Fruit fly (Drosophila melanogaster) whole organism, embryonic: ENCODE measurements around the gene Kr-h1.

ENCODE experiments used
- Antp ChIP-seq: fragments of 200-800 bp; sonication (Bioruptor generic); optimal IDR thresholded peaks from 3 replicates; lab custom pipeline; 2016; ENCODE audit warnings: missing biosample characterization, missing genetic modification characterization
- CG12219 ChIP-seq: fragments of 200-800 bp; sonication (Bioruptor generic); optimal IDR thresholded peaks from 3 replicates; lab custom pipeline; 2018; ENCODE audit warnings: missing biosample characterization, mild to moderate bottlenecking, missing genetic modification characterization
- CG12769 ChIP-seq: fragments of 200-800 bp; sonication (Bioruptor generic); optimal IDR thresholded peaks from 2 replicates; lab custom pipeline; 2019; ENCODE audit warnings: missing biosample characterization, mild to moderate bottlenecking, missing genetic modification characterization, moderate library complexity
- CG14710 ChIP-seq: fragments of 200-800 bp; sonication (Bioruptor generic); optimal IDR thresholded peaks from 3 replicates; lab custom pipeline; 2019; ENCODE audit warnings: missing biosample characterization, mild to moderate bottlenecking, missing genetic modification characterization, moderate library complexity
- CG15696 ChIP-seq: fragments of 200-800 bp; sonication (Bioruptor generic); optimal IDR thresholded peaks from 2 replicates; lab custom pipeline; 2019; ENCODE audit warnings: missing biosample characterization, mild to moderate bottlenecking, missing genetic modification characterization, moderate library complexity
- CG16815 ChIP-seq: fragments of 200-800 bp; sonication (Bioruptor generic); optimal IDR thresholded peaks from 3 replicates; lab custom pipeline; 2017; ENCODE audit warnings: missing biosample characterization, mild to moderate bottlenecking, missing genetic modification characterization
- CG2116 ChIP-seq: fragments of 200-800 bp; sonication (Bioruptor generic); optimal IDR thresholded peaks from 3 replicates; lab custom pipeline; 2018; ENCODE audit warnings: missing biosample characterization, mild to moderate bottlenecking, missing genetic modification characterization
- CG2875 ChIP-seq: fragments of 200-800 bp; sonication (Bioruptor generic); optimal IDR thresholded peaks from 2 replicates; lab custom pipeline; 2017; ENCODE audit warnings: missing biosample characterization, mild to moderate bottlenecking, missing genetic modification characterization, missing genetic modification reagents
- CG30403 ChIP-seq: fragments of 200-800 bp; sonication (Bioruptor generic); optimal IDR thresholded peaks from 3 replicates; lab custom pipeline; 2016; ENCODE audit warnings: missing biosample characterization, missing genetic modification characterization
- CG34224 ChIP-seq: fragments of 200-800 bp; sonication (Bioruptor generic); IDR thresholded peaks from 3 replicates; pipeline ENCODE4 v1.3.6; 2022; ENCODE audit warnings: missing biosample characterization, missing genetic modification characterization; ENCODE audit not compliant: partially characterized antibody
- CG3847 ChIP-seq: fragments of 200-800 bp; sonication (Bioruptor generic); IDR thresholded peaks from 2 replicates; pipeline ENCODE4 v1.3.6; 2022; ENCODE audit warnings: missing biosample characterization, missing genetic modification characterization
- CG4617 ChIP-seq: fragments of 200-800 bp; sonication (Bioruptor generic); optimal IDR thresholded peaks from 3 replicates; lab custom pipeline; 2016; ENCODE audit warnings: missing biosample characterization, missing genetic modification characterization, borderline replicate concordance
- CG4854 ChIP-seq: fragments of 200-800 bp; sonication (Bioruptor generic); optimal IDR thresholded peaks from 2 replicates; lab custom pipeline; 2016; ENCODE audit warnings: missing biosample characterization, missing genetic modification characterization, inconsistent platforms
- CG6254 ChIP-seq: fragments of 200-800 bp; sonication (Bioruptor generic); optimal IDR thresholded peaks from 3 replicates; lab custom pipeline; 2017; ENCODE audit warnings: mild to moderate bottlenecking, missing biosample characterization, missing genetic modification reagents, missing genetic modification characterization
- CG7271 ChIP-seq: fragments of 200-800 bp; sonication (Bioruptor generic); optimal IDR thresholded peaks from 2 replicates; lab custom pipeline; 2018; ENCODE audit warnings: missing biosample characterization, mild to moderate bottlenecking, missing genetic modification characterization, moderate library complexity
- CG7839 ChIP-seq: fragments of 200-800 bp; sonication (Bioruptor generic); optimal IDR thresholded peaks from 3 replicates; lab custom pipeline; 2018; ENCODE audit warnings: missing biosample characterization, mild to moderate bottlenecking, missing genetic modification characterization, moderate library complexity
- Dref ChIP-seq: fragments of 200-800 bp; sonication (Bioruptor generic); IDR thresholded peaks from 2 replicates; pipeline ENCODE4 v1.3.6; 2022; ENCODE audit warnings: missing biosample characterization, missing genetic modification characterization
- Drgx ChIP-seq: fragments of 200-800 bp; sonication (Bioruptor generic); IDR thresholded peaks from 2 replicates; pipeline ENCODE4 v1.3.6; 2022; ENCODE audit warnings: missing biosample characterization, missing genetic modification characterization
- E2f2 ChIP-seq: fragments of 200-800 bp; sonication (Bioruptor generic); IDR thresholded peaks from 2 replicates; pipeline ENCODE4 v1.3.6; 2022; ENCODE audit warnings: missing biosample characterization, missing genetic modification characterization
- HLH54F ChIP-seq: fragments of 200-800 bp; sonication (Bioruptor generic); optimal IDR thresholded peaks from 3 replicates; lab custom pipeline; 2016; ENCODE audit warnings: missing biosample characterization, missing genetic modification characterization
- HmgZ ChIP-seq: fragments of 200-800 bp; sonication (Bioruptor generic); optimal IDR thresholded peaks from 2 replicates; lab custom pipeline; 2018; ENCODE audit warnings: missing biosample characterization, mild to moderate bottlenecking, missing genetic modification characterization
- MBD-R2 ChIP-seq: fragments of 200-800 bp; sonication (Bioruptor generic); IDR thresholded peaks from 2 replicates; pipeline ENCODE4 v1.3.6; 2022; ENCODE audit warnings: missing biosample characterization, missing genetic modification characterization
- MESR4 ChIP-seq: fragments of 200-800 bp; sonication (Bioruptor generic); optimal IDR thresholded peaks from 2 replicates; lab custom pipeline; 2018; ENCODE audit warnings: missing biosample characterization, mild to moderate bottlenecking, missing genetic modification characterization, moderate library complexity
- Nf-YA ChIP-seq: fragments of 200-800 bp; sonication (Bioruptor generic); IDR thresholded peaks from 2 replicates; pipeline ENCODE4 v1.3.6; 2022; ENCODE audit warnings: missing biosample characterization, missing genetic modification characterization
- Oli ChIP-seq: fragments of 200-800 bp; sonication (Bioruptor generic); optimal IDR thresholded peaks from 2 replicates; lab custom pipeline; 2018; ENCODE audit warnings: missing biosample characterization, mild to moderate bottlenecking, missing genetic modification characterization, moderate library complexity
- Opbp ChIP-seq: fragments of 200-800 bp; sonication (Bioruptor generic); IDR thresholded peaks from 3 replicates; pipeline ENCODE4 v1.3.6; 2022; ENCODE audit warnings: missing biosample characterization, missing genetic modification characterization; ENCODE audit not compliant: partially characterized antibody
- Scr ChIP-seq: fragments of 200-800 bp; sonication (Bioruptor generic); IDR thresholded peaks from 2 replicates; pipeline ENCODE4 v1.3.6; 2022; ENCODE audit warnings: missing biosample characterization, missing genetic modification characterization; ENCODE audit not compliant: partially characterized antibody
- Sin3A ChIP-seq: fragments of >200 bp; optimal IDR thresholded peaks from 2 replicates; lab custom pipeline; 2018
- Six4 ChIP-seq: fragments of 200-800 bp; sonication (Bioruptor generic); optimal IDR thresholded peaks from 2 replicates; lab custom pipeline; 2016; ENCODE audit warnings: missing biosample characterization, missing genetic modification characterization
- Sox100B ChIP-seq: fragments of 200-800 bp; sonication (Bioruptor generic); optimal IDR thresholded peaks from 3 replicates; lab custom pipeline; 2018; ENCODE audit warnings: missing biosample characterization, mild to moderate bottlenecking, missing genetic modification characterization
- ab ChIP-seq: fragments of 200-800 bp; sonication (Bioruptor generic); optimal IDR thresholded peaks from 2 replicates; lab custom pipeline; 2016; ENCODE audit warnings: missing biosample characterization, missing genetic modification characterization
- bowl ChIP-seq: fragments of 200-800 bp; sonication (Bioruptor generic); IDR thresholded peaks from 2 replicates; pipeline ENCODE4 v1.3.6; 2022; ENCODE audit warnings: missing biosample characterization, missing genetic modification characterization
- cato ChIP-seq: fragments of 200-800 bp; sonication (Bioruptor generic); optimal IDR thresholded peaks from 2 replicates; lab custom pipeline; 2016; ENCODE audit warnings: missing biosample characterization, missing genetic modification characterization, borderline replicate concordance
- crp ChIP-seq, 2 experiments: fragments of 200-800 bp; sonication (Bioruptor generic); optimal IDR thresholded peaks; 2 replicates in 1 of 2; 3 replicates in 1 of 2; lab custom pipeline; 2017; ENCODE audit warnings: missing biosample characterization in 2 of 2, missing genetic modification characterization in 2 of 2, mild to moderate bottlenecking in 1 of 2, moderate library complexity in 1 of 2
- cwo ChIP-seq: fragments of 200-800 bp; sonication (Bioruptor generic); optimal IDR thresholded peaks from 3 replicates; lab custom pipeline; 2017; ENCODE audit warnings: missing biosample characterization, missing genetic modification characterization, mild to moderate bottlenecking, moderate library complexity, missing genetic modification reagents
- dati ChIP-seq: fragments of 200-800 bp; sonication (Bioruptor generic); IDR thresholded peaks from 2 replicates; pipeline ENCODE4 v1.3.6; 2022; ENCODE audit warnings: missing biosample characterization, missing genetic modification characterization
- disco-r ChIP-seq: fragments of 200-800 bp; sonication (Bioruptor generic); optimal IDR thresholded peaks from 2 replicates; lab custom pipeline; 2016; ENCODE audit warnings: missing biosample characterization, missing genetic modification characterization
- dmrt11E ChIP-seq: fragments of 200-800 bp; sonication (Bioruptor generic); optimal IDR thresholded peaks from 3 replicates; lab custom pipeline; 2018; ENCODE audit warnings: missing biosample characterization, mild to moderate bottlenecking, missing genetic modification characterization, moderate library complexity
- fd3F ChIP-seq: fragments of 200-800 bp; sonication (Bioruptor generic); optimal IDR thresholded peaks from 2 replicates; lab custom pipeline; 2018; ENCODE audit warnings: missing biosample characterization, mild to moderate bottlenecking, missing genetic modification characterization, moderate library complexity
- fu2 ChIP-seq: fragments of 200-800 bp; sonication (Bioruptor generic); optimal IDR thresholded peaks from 2 replicates; lab custom pipeline; 2016; ENCODE audit warnings: missing biosample characterization, missing genetic modification characterization
- gce ChIP-seq: fragments of 200-800 bp; sonication (Bioruptor generic); IDR thresholded peaks from 3 replicates; pipeline ENCODE4 v1.3.6; 2022; ENCODE audit warnings: missing biosample characterization, missing genetic modification characterization
- kni ChIP-seq: fragments of 200-800 bp; sonication (Bioruptor generic); optimal IDR thresholded peaks from 3 replicates; lab custom pipeline; 2017; ENCODE audit warnings: mild to moderate bottlenecking, missing biosample characterization, missing genetic modification reagents, missing genetic modification characterization
- mam ChIP-seq: fragments of 200-800 bp; sonication (Bioruptor generic); optimal IDR thresholded peaks from 3 replicates; lab custom pipeline; 2016; ENCODE audit warnings: missing biosample characterization, missing genetic modification characterization
- onecut ChIP-seq: fragments of 200-800 bp; sonication (Bioruptor generic); IDR thresholded peaks from 2 replicates; pipeline ENCODE4 v1.3.6; 2022; ENCODE audit warnings: missing biosample characterization, missing genetic modification characterization
- prd ChIP-seq, 3 experiments: fragments of >200 bp in 2 of 3; fragments of 200-800 bp in 1 of 3; sonication (Bioruptor generic) in 1 of 3; optimal IDR thresholded peaks in 2 of 3; IDR thresholded peaks in 1 of 3; 2 replicates in 2 of 3; 3 replicates in 1 of 3; pipeline versions ENCODE4 v1.3.6 to Lab custom; 2017 to 2022; ENCODE audit warnings: missing biosample characterization in 1 of 3, missing genetic modification characterization in 1 of 3
- sd ChIP-seq: fragments of 200-800 bp; sonication (Bioruptor generic); optimal IDR thresholded peaks from 3 replicates; lab custom pipeline; 2018; ENCODE audit warnings: missing biosample characterization, mild to moderate bottlenecking, missing genetic modification characterization, moderate library complexity
- slp2 ChIP-seq: fragments of 200-800 bp; sonication (Bioruptor generic); optimal IDR thresholded peaks from 2 replicates; lab custom pipeline; 2016; ENCODE audit warnings: missing biosample characterization, missing genetic modification characterization
- sug ChIP-seq: fragments of 200-800 bp; optimal IDR thresholded peaks from 2 replicates; lab custom pipeline; 2019; ENCODE audit warnings: missing biosample characterization, mild to moderate bottlenecking, missing genetic modification characterization, moderate library complexity
- trem ChIP-seq: fragments of 200-800 bp; optimal IDR thresholded peaks from 3 replicates; lab custom pipeline; 2019; ENCODE audit warnings: missing biosample characterization, mild to moderate bottlenecking, missing genetic modification characterization, moderate library complexity
- unc-4 ChIP-seq: fragments of 200-800 bp; sonication (Bioruptor generic); IDR thresholded peaks from 2 replicates; pipeline ENCODE4 v1.3.6; 2022; ENCODE audit warnings: missing biosample characterization, missing genetic modification characterization; ENCODE audit not compliant: partially characterized antibody

Kr-h1 gene

DNA sequence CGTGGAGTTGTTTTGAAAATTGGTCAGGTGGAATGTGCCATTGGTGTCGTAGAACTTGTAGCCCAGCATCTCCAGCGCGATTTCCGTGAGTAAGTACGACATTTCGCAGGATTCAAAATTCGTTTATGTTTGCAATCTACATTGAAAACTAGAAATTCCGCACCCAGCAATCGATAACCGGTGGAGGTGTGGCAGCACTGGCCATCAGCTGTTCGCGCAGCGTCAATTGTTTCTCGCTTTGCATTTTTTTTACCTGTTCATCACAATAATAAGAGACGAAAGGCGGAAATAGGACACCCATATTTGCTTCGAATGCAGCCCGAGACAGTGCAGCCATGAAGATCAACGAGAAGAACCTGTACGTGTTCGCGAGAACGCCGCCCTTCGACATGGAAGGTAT, 33.9 kb upstream of the Kr-h1 start, which contains the start of the genes CG34179 and slmo (continued):
- TF ChIP-seq Opbp (GFP tag; lab: Robert Waterston, UW) (peak; percentile 43; the same call in 1 of the 3 replicates), CG2875 (GFP tag; lab: Kevin White, UChicago) (no peak), HmgZ (tag; lab: Kevin White, UChicago) (no peak), dati (no peak), Nf-YA (no peak), unc-4 (no peak), dmrt11E (tag; lab: Kevin White, UChicago) (no peak), Scr (GFP tag; lab: Robert Waterston, UW) (peak; percentile 30; the same call in 1 of the 2 replicates), CG3847 (GFP tag; lab: Robert Waterston, UW) (no peak), onecut (GFP tag; lab: Robert Waterston, UW) (peak; percentile 48; the same call in 1 of the 2 replicates), Sox100B (GFP tag; lab: Kevin White, UChicago) (no peak), cwo (GFP tag; lab: Kevin White, UChicago) (no peak), Antp (no peak), CG2116 (GFP tag; lab: Kevin White, UChicago) (peak; percentile 33), Six4 (GFP tag; lab: Kevin White, UChicago) (no peak), CG7839 (no peak), CG4854 (GFP tag; lab: Kevin White, UChicago) (no peak), Sin3A (peak; percentile 13), fd3F (GFP tag; lab: Kevin White, UChicago) (no peak), sug (tag; lab: Kevin White, UChicago) (no peak), disco-r (GFP tag; lab: Kevin White, UChicago) (no peak), slp2 (GFP tag; lab: Kevin White, UChicago) (no peak), CG34224 (GFP tag; lab: Robert Waterston, UW) (0 out of 3 replicates have a peak, but pooled peaks have one; percentile 15), kni (GFP tag; lab: Kevin White, UChicago) (no peak), MBD-R2 (peak; percentile 85), CG14710 (tag; lab: Kevin White, UChicago) (peak; percentile 99), gce (GFP tag; lab: Robert Waterston, UW) (no peak), fu2 (GFP tag; lab: Kevin White, UChicago) (no peak), CG4617 (GFP tag; lab: Kevin White, UChicago) (peak; percentile 32), CG16815 (GFP tag; lab: Kevin White, UChicago) (no peak), CG12219 (GFP tag; lab: Kevin White, UChicago) (no peak), prd (optimal IDR thresholded peaks at IDR 0.05; lab: Kevin White, UChicago) (no peak), prd (GFP tag; IDR thresholded peaks at IDR 0.05; lab: Robert Waterston, UW) (no peak), HLH54F (GFP tag; lab: Kevin White, UChicago) (no peak), MESR4 (GFP tag; lab: Kevin White, UChicago) (peak; percentile 41), ab (GFP tag; lab: Kevin White, UChicago) (no peak), crp (GFP tag; optimal IDR thresholded peaks at IDR 0.05; lab: Kevin White, UChicago) (peak; percentile 2 to 90), CG6254 (GFP tag; lab: Kevin White, UChicago) (peak; percentile 76), trem (peak; percentile 35), E2f2 (GFP tag; lab: Robert Waterston, UW) (peak; percentile 52), CG7271 (tag; lab: Kevin White, UChicago) (no peak), Oli (tag; lab: Kevin White, UChicago) (no peak), cato (GFP tag; lab: Kevin White, UChicago) (no peak), Dref (GFP tag; lab: Robert Waterston, UW) (peak; percentile 66), mam (GFP tag; lab: Kevin White, UChicago) (no peak), sd (peak; percentile 74), CG12769 (tag; lab: Kevin White, UChicago) (no peak), CG30403 (GFP tag; lab: Kevin White, UChicago) (no peak), Drgx (GFP tag; lab: Robert Waterston, UW) (no peak), CG15696 (no peak), bowl (GFP tag; lab: Robert Waterston, UW) (no peak)
